Fruit fly (Drosophila melanogaster) whole organism, pupa: Measurements from ENCODE around the gene Capa.

Experiments used
- Ets98B ChIP-seq: fragments of 200-800 bp; sonication (Bioruptor generic); IDR thresholded peaks from 2 replicates; pipeline ENCODE4 v1.3.6; 2022; ENCODE audit warnings: missing biosample characterization, missing genetic modification characterization
- Pif1B ChIP-seq: fragments of 200-800 bp; sonication (Bioruptor generic); optimal IDR thresholded peaks from 3 replicates; lab custom pipeline; 2016; ENCODE audit warnings: missing biosample characterization, missing genetic modification characterization

DNA sequence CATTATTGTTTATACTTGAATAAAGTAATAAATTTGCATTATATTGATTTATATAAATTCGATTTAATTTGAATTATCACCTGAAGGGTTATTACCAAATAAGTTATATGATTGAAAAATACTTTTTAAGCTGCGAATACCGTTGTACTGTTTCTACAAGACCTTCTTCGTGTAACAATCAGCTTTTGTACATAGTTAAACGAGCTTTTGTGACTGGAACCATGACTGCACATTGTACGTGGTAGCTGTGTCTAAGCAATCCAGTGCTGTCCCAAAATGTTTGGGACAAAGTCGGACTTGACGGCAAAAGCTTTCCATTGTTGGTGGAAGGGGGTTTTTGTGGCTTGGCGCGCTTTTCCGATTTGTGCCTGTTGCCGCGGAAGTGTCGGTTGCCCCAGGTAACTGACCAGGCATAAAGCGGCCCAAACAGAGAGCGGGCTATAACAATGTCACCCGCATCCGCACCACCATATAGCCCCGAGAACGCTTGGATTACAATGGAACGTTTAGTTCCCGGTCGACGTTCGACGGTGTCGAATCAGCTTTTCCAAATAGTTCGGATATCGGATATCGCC is 6.5 kb downstream of the Capa start, which contains the start of gene CG31036:
- TF ChIP-seq Pif1B: no peak
- no peak for TF ChIP-seq Ets98B (GFP tag; lab: Robert Waterston, UW)
